Worm (Caenorhabditis elegans) whole organism, early embryonic: Measurements from ENCODE around the gene osm-7.

Experiments
- B0310.2 ChIP-seq: sonication (generic microtip); optimal IDR thresholded peaks from 2 replicates; lab custom pipeline; 2016; ENCODE audit warnings: mild to moderate bottlenecking, missing genetic modification characterization, missing compliant biosample characterization
- F13C5.2 ChIP-seq: sonication (generic microtip); optimal IDR thresholded peaks from 2 replicates; lab custom pipeline; 2017; ENCODE audit warnings: mild to moderate bottlenecking, missing genetic modification characterization, inconsistent platforms, missing compliant biosample characterization
- aly-1 ChIP-seq: sonication (generic microtip); optimal IDR thresholded peaks from 2 replicates; lab custom pipeline; 2016; ENCODE audit warnings: missing genetic modification characterization, missing compliant biosample characterization
- ama-1 ChIP-seq: fragments of 150-350 bp; optimal IDR thresholded peaks from 2 replicates; lab custom pipeline; 2014
- ceh-13 ChIP-seq: fragments of 200-800 bp; sonication (Bioruptor generic); optimal IDR thresholded peaks from 2 replicates; lab custom pipeline; 2018; ENCODE audit warnings: mild to moderate bottlenecking, missing genetic modification characterization, missing compliant biosample characterization
- ceh-36 ChIP-seq: sonication (generic microtip); optimal IDR thresholded peaks from 2 replicates; lab custom pipeline; 2016; ENCODE audit warnings: missing genetic modification characterization, inconsistent platforms, missing compliant biosample characterization
- ets-7 ChIP-seq: sonication (generic microtip); optimal IDR thresholded peaks from 2 replicates; lab custom pipeline; 2016; ENCODE audit warnings: missing genotype, missing genetic modification characterization, missing compliant biosample characterization
- flt-1 ChIP-seq: fragments of 200-800 bp; sonication (Bioruptor generic); IDR thresholded peaks from 2 replicates; pipeline ENCODE4 v1.3.6; 2022; ENCODE audit warnings: missing genetic modification characterization, missing compliant biosample characterization
- hmbx-1 ChIP-seq: sonication (generic microtip); optimal IDR thresholded peaks from 2 replicates; lab custom pipeline; 2016; ENCODE audit warnings: mild to moderate bottlenecking, missing genetic modification characterization, missing compliant biosample characterization
- hmg-4 ChIP-seq: fragments of 200-800 bp; sonication (Bioruptor generic); optimal IDR thresholded peaks from 2 replicates; lab custom pipeline; 2018; ENCODE audit warnings: mild to moderate bottlenecking, missing genetic modification characterization, missing compliant biosample characterization
- hnd-1 ChIP-seq: sonication (generic microtip); optimal IDR thresholded peaks from 2 replicates; lab custom pipeline; 2016; ENCODE audit warnings: missing genetic modification characterization, missing compliant biosample characterization
- pes-1 ChIP-seq: fragments of 200-800 bp; sonication (Bioruptor generic); IDR thresholded peaks from 2 replicates; pipeline ENCODE4 v1.3.6; 2022; ENCODE audit warnings: missing genetic modification reagents, missing genetic modification characterization, missing compliant biosample characterization
- scrt-1 ChIP-seq: fragments of 200-800 bp; sonication (Bioruptor generic); IDR thresholded peaks from 2 replicates; pipeline ENCODE4 v1.3.6; 2022; ENCODE audit warnings: missing genetic modification characterization, missing compliant biosample characterization
- sea-1 ChIP-seq: fragments of 200-800 bp; sonication (Bioruptor generic); conservative IDR thresholded peaks from 2 replicates; pipeline ENCODE4 v1.3.6; 2022; ENCODE audit warnings: missing genetic modification characterization, missing compliant biosample characterization
- tbx-11 ChIP-seq: fragments of 200-800 bp; sonication (Bioruptor generic); IDR thresholded peaks from 2 replicates; pipeline ENCODE4 v1.3.6; 2022; ENCODE audit warnings: missing genetic modification characterization, missing compliant biosample characterization
- tbx-37 ChIP-seq: fragments of 200-800 bp; sonication (Bioruptor generic); conservative IDR thresholded peaks from 2 replicates; pipeline ENCODE4 v1.3.6; 2022; ENCODE audit warnings: missing genetic modification reagents, missing genetic modification characterization, missing compliant biosample characterization
- tra-4 ChIP-seq: sonication (generic microtip); optimal IDR thresholded peaks from 2 replicates; lab custom pipeline; 2017; ENCODE audit warnings: missing genetic modification characterization, missing compliant biosample characterization

osm-7 gene

DNA sequence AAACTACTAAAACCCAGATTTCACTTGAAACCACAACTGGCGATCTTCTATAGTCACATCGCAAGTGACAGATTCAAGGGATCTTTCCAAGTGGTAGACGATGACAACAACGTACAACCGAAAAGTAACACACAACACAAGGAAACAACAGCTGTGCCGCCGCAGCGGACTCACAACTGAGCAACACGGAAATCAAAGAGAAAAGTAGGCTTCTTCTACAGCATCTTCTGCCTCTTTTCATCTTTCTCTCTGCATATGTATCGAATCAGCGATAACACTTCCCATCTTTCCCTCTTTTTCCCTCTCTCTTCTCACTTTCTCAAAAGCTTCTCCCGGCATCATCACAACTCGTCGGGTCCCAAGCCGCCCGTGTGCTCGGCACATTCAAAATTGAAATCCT, 40.8 kb downstream of the osm-7 start, which contains the start of gene T12D8.9:
T12D8.9 (plus strand) TSS at position 312 of the 400 bp plus-strand sequence.
- TF ChIP-seq flt-1 (GFP tag; lab: Robert Waterston, UW) = no peak
- TF ChIP-seq tra-4 (tag; lab: Kevin White, UChicago) = no peak
- TF ChIP-seq aly-1 = no peak
- TF ChIP-seq ceh-36 (tag; lab: Kevin White, UChicago) = no peak
- TF ChIP-seq hmbx-1 = no peak
- TF ChIP-seq pes-1 (GFP tag; lab: Robert Waterston, UW) = no peak
- no peak for TF ChIP-seq B0310.2 (tag; lab: Kevin White, UChicago)
- no peak for TF ChIP-seq F13C5.2
- TF ChIP-seq sea-1 (GFP tag; lab: Robert Waterston, UW) = no peak
- no peak for TF ChIP-seq hnd-1 (tag; lab: Kevin White, UChicago)
- TF ChIP-seq tbx-37 (GFP tag; lab: Robert Waterston, UW) = no peak

DNA sequence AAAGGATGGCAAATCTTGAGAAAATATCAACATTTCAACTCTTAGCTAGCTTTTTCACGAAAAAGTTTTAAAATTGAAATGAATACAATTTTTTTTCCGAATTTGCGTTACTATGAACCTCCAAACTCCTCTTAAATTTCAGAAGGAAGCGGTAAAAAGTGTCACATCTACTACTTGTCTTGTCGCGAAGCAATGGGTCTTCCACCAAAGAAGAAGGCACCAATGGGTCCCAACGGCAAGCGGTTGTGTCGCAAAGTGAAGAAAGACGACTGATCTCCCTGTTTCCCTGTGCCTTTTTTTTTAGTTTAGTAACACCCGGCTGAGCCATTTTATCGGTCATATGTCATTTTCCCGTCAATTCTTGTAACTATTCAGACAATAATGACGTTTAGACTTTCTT, 45.0 kb downstream of the osm-7 start:
- TF ChIP-seq tbx-11 (GFP tag; lab: Robert Waterston, UW) = no peak
- no peak for TF ChIP-seq ets-7 (tag; lab: Kevin White, UChicago)
- no peak for TF ChIP-seq scrt-1
- no peak for TF ChIP-seq hmg-4 (GFP tag; lab: Kevin White, UChicago)
- TF ChIP-seq B0310.2 (tag; lab: Kevin White, UChicago) = no peak
- TF ChIP-seq flt-1 (GFP tag; lab: Robert Waterston, UW) = no peak
- TF ChIP-seq sea-1 (GFP tag; lab: Robert Waterston, UW) = no peak
- TF ChIP-seq hmbx-1 = no peak
- no peak for TF ChIP-seq ceh-36 (tag; lab: Kevin White, UChicago)

ce11 chrIII:13621717-13622116, 45.7 kb downstream of the osm-7 start:
- TF ChIP-seq sea-1 (GFP tag; lab: Robert Waterston, UW) = 0 out of 2 replicates have a peak, but pooled peaks have one; percentile 22
- no peak for TF ChIP-seq pes-1 (GFP tag; lab: Robert Waterston, UW)

DNA sequence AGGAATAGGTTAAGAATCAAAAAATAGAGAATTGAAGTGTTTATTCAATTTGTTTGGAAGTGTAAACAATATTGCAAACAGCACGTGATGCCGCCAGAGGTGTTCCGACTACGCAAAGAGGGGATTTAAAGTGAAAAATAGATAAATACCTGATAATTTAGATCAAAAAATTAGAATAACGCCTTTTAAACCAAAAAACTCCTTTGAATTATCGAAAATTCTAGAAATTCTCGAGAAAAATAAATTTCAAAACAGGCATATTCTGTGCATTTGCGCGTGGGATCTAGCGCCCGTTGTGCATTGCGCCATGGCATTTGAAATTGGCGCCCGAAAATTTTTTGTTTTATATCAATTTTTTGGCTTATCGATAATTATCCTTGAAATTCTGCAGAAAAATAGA, 46.3 kb downstream of the osm-7 start, which contains the start of gene hip-1:
hip-1 (minus strand) TSS at position 225 of the 400 bp plus-strand sequence.
- no peak for TF ChIP-seq ceh-13
- no peak for TF ChIP-seq hmbx-1
- no peak for TF ChIP-seq F13C5.2
- no peak for TF ChIP-seq hmg-4 (GFP tag; lab: Kevin White, UChicago)

DNA sequence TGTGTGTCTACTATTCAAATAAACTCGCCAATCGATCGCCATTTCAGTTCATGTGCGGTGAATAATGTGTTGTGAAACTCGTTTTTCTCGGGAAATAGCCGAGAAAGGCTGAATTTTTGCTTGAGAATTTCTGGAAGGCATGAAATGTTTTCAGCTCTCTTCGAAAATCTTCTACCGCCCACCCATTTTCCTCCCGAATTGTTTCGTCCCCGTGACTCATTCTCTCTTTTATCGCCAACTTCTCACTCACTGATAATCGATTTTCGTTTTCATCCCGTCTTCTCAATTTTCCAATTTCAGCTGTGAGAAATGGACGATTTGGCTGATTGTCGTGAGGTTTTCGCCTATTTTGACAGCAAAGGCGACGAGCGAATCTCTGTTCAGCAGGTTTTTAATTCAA, 47.0 kb downstream of the osm-7 start, which contains the start of gene mlc-5:
mlc-5 (plus strand) TSS at position 301 of the 400 bp plus-strand sequence.
- TF ChIP-seq ama-1 (no peak), tra-4 (tag; lab: Kevin White, UChicago) (no peak), tbx-37 (GFP tag; lab: Robert Waterston, UW) (no peak), F13C5.2 (no peak), ceh-36 (tag; lab: Kevin White, UChicago) (no peak), pes-1 (GFP tag; lab: Robert Waterston, UW) (no peak), aly-1 (no peak), hmbx-1 (no peak), tbx-11 (GFP tag; lab: Robert Waterston, UW) (no peak), hnd-1 (tag; lab: Kevin White, UChicago) (no peak), hmg-4 (GFP tag; lab: Kevin White, UChicago) (no peak), flt-1 (GFP tag; lab: Robert Waterston, UW) (no peak), scrt-1 (no peak), ets-7 (tag; lab: Kevin White, UChicago) (no peak), sea-1 (GFP tag; lab: Robert Waterston, UW) (no peak), B0310.2 (tag; lab: Kevin White, UChicago) (no peak), ceh-13 (no peak)

DNA sequence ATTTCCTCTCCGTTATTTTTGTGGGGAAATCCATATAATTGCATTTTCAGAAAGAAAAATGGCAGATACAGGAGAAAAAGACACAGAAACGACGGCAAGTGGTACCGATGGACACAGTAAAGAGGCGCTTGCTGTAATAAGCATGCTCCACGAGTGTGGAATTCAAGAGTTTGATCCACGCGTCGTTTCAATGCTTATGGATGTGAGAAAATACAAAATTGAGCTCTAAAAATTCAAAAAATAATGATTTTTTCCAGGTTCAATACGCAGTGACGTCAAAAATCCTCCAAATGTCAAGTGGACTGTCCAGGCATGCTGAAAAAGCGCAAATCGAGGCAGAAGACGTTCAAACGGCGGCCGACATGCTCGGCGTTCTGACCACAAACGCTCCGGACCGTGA, 48.2 kb downstream of the osm-7 start, which contains the start of gene taf-9:
taf-9 (plus strand) TSS at position 51 of the 400 bp plus-strand sequence.
- TF ChIP-seq ceh-36 (tag; lab: Kevin White, UChicago) (no peak), hmg-4 (GFP tag; lab: Kevin White, UChicago) (no peak), flt-1 (GFP tag; lab: Robert Waterston, UW) (no peak), pes-1 (GFP tag; lab: Robert Waterston, UW) (no peak), tra-4 (tag; lab: Kevin White, UChicago) (no peak), ceh-13 (no peak), ets-7 (tag; lab: Kevin White, UChicago) (no peak), hnd-1 (tag; lab: Kevin White, UChicago) (no peak), sea-1 (GFP tag; lab: Robert Waterston, UW) (no peak), aly-1 (no peak), ama-1 (no peak), B0310.2 (tag; lab: Kevin White, UChicago) (no peak), tbx-11 (GFP tag; lab: Robert Waterston, UW) (no peak)

ce11 chrIII:13625650-13626430, 49.9 kb downstream of the osm-7 start:
- no peak for TF ChIP-seq sea-1 (GFP tag; lab: Robert Waterston, UW)
- no peak for TF ChIP-seq tra-4 (tag; lab: Kevin White, UChicago)
- no peak for TF ChIP-seq hmbx-1
- TF ChIP-seq aly-1 = no peak
- no peak for TF ChIP-seq ets-7 (tag; lab: Kevin White, UChicago)
- no peak for TF ChIP-seq flt-1 (GFP tag; lab: Robert Waterston, UW)
- TF ChIP-seq hnd-1 (tag; lab: Kevin White, UChicago) = no peak
- TF ChIP-seq pes-1 (GFP tag; lab: Robert Waterston, UW) = no peak
- no peak for TF ChIP-seq scrt-1
- TF ChIP-seq ceh-13 = no peak
- no peak for TF ChIP-seq tbx-37 (GFP tag; lab: Robert Waterston, UW)
- TF ChIP-seq ceh-36 (tag; lab: Kevin White, UChicago) = no peak
- no peak for TF ChIP-seq ama-1
- no peak for TF ChIP-seq hmg-4 (GFP tag; lab: Kevin White, UChicago)
